Worm (Caenorhabditis elegans) whole organism, L2 larva: ENCODE measurements around the gene K07H8.5.

Experiments
- R02D3.7 ChIP-seq: fragments of 150-350 bp; optimal IDR thresholded peaks from 2 replicates; lab custom pipeline; 2014; ENCODE audit warnings: missing biosample characterization, missing genetic modification characterization
- ceh-16 ChIP-seq: fragments of 150-350 bp; optimal IDR thresholded peaks from 2 replicates; lab custom pipeline; 2014; ENCODE audit warnings: missing biosample characterization, missing genetic modification characterization
- lsy-2 ChIP-seq, 2 experiments: fragments of 150-350 bp in 1 of 2; sonication (generic microtip) in 1 of 2; optimal IDR thresholded peaks; 2 replicates each; lab custom pipeline; 2014 to 2017; ENCODE audit warnings: missing biosample characterization in 2 of 2, missing genetic modification characterization in 2 of 2
- mab-5 ChIP-seq: fragments of 150-350 bp; optimal IDR thresholded peaks from 2 replicates; lab custom pipeline; 2014; ENCODE audit warnings: missing biosample characterization, missing genetic modification characterization
- mdl-1 ChIP-seq, 2 experiments: fragments of 150-350 bp in 1 of 2; sonication (generic microtip) in 1 of 2; optimal IDR thresholded peaks; 2 replicates each; lab custom pipeline; 2017; ENCODE audit warnings: missing biosample characterization in 2 of 2, missing genetic modification characterization in 2 of 2
- unc-62 ChIP-seq: fragments of 150-350 bp; optimal IDR thresholded peaks from 2 replicates; lab custom pipeline; 2014; ENCODE audit warnings: missing biosample characterization, missing genetic modification reagents, missing genetic modification characterization

ce11 chrIV:8232428-8232827 lies 35.7 kb upstream of the K07H8.5 start:
- TF ChIP-seq unc-62 (GFP tag; lab: Kevin White, UChicago): no peak
- TF ChIP-seq lsy-2 (tag; optimal IDR thresholded peaks at IDR 0.05; lab: Kevin White, UChicago): peak in 1 of 2 experiments; percentile 47
- TF ChIP-seq ceh-16 (tag; lab: Kevin White, UChicago): no peak
- no peak for TF ChIP-seq mab-5 (tag; lab: Kevin White, UChicago)
- no peak for TF ChIP-seq mdl-1 (tag; optimal IDR thresholded peaks at IDR 0.05; lab: Kevin White, UChicago)
- no peak for TF ChIP-seq R02D3.7 (tag; lab: Kevin White, UChicago)
